Fruit fly (Drosophila melanogaster): ENCODE measurements around the gene Cyp28d2.

- TF ChIP-seq fru (GFP tag; optimal IDR thresholded peaks at IDR 0.05) (no peak), Jra (GFP tag; optimal IDR thresholded peaks at IDR 0.05) (no peak), brk (GFP tag; optimal IDR thresholded peaks at IDR 0.05) (no peak), psq (GFP tag; optimal IDR thresholded peaks at IDR 0.05) (no peak), Dfd (GFP tag; optimal IDR thresholded peaks at IDR 0.05) (no peak), Abd-B (GFP tag; optimal IDR thresholded peaks at IDR 0.05) (no peak), tai (GFP tag; optimal IDR thresholded peaks at IDR 0.05) (no peak), Sp1 (GFP tag; optimal IDR thresholded peaks at IDR 0.05) (no peak), dmrt93B (GFP tag; optimal IDR thresholded peaks at IDR 0.05) (no peak), CG9705 (GFP tag; optimal IDR thresholded peaks at IDR 0.05) (no peak), Mio (GFP tag; optimal IDR thresholded peaks at IDR 0.05) (no peak)
Observed at dm6 chr2L:5232175-5232574, 25.1 kb downstream of the Cyp28d2 start.

Data from whole organism, wandering third instar larva.